Worm (Caenorhabditis elegans) whole organism, young adult: Measurements from ENCODE around the gene abch-1.
A peak's percentile ranks its signal among the peaks of the same experiment; 100 is the strongest.

ENCODE experiments used
- B0035.1 ChIP-seq: sonication (generic microtip); optimal IDR thresholded peaks from 2 replicates; lab custom pipeline; 2016; ENCODE audit warnings: missing genetic modification characterization, mild to moderate bottlenecking, missing compliant biosample characterization, missing genotype, missing genetic modification reagents
- D2030.7 ChIP-seq: fragments of 200-800 bp; sonication (Bioruptor generic); IDR thresholded peaks from 2 replicates; pipeline ENCODE4 v1.3.6; 2022; ENCODE audit warnings: missing genetic modification reagents, missing genetic modification characterization, missing compliant biosample characterization
- F23B12.7 ChIP-seq: sonication (generic microtip); optimal IDR thresholded peaks from 2 replicates; lab custom pipeline; 2017; ENCODE audit warnings: missing genetic modification characterization, mild to moderate bottlenecking, missing compliant biosample characterization, antibody characterized with exemption, moderate library complexity; ENCODE audit not compliant: insufficient read depth
- F49E8.2 ChIP-seq: sonication (generic microtip); optimal IDR thresholded peaks from 3 replicates; lab custom pipeline; 2017; ENCODE audit warnings: missing genetic modification characterization, mild to moderate bottlenecking, missing compliant biosample characterization, antibody characterized with exemption, moderate library complexity; ENCODE audit not compliant: insufficient read depth
- T07F8.4 ChIP-seq: sonication (generic microtip); optimal IDR thresholded peaks from 2 replicates; lab custom pipeline; 2016; ENCODE audit warnings: mild to moderate bottlenecking, missing genetic modification characterization, moderate library complexity, missing compliant biosample characterization
- Y53G8AR.9 ChIP-seq: fragments of 200-800 bp; sonication (Bioruptor generic); conservative IDR thresholded peaks from 2 replicates; pipeline ENCODE4 v1.3.6; 2022; ENCODE audit warnings: missing genetic modification reagents, missing genetic modification characterization, missing compliant biosample characterization
- Y79H2A.3 ChIP-seq: fragments of 200-800 bp; sonication (Bioruptor generic); conservative IDR thresholded peaks from 2 replicates; pipeline ENCODE4 v1.3.6; 2022; ENCODE audit warnings: missing genetic modification reagents, missing genetic modification characterization, missing compliant biosample characterization
- ZK185.1 ChIP-seq: sonication (generic microtip); optimal IDR thresholded peaks from 2 replicates; lab custom pipeline; 2016; ENCODE audit warnings: mild to moderate bottlenecking, missing genetic modification characterization, missing compliant biosample characterization; ENCODE audit not compliant: poor library complexity, severe bottlenecking
- ama-1 ChIP-seq, 3 experiments: fragments of 150-350 bp in 1 of 3; sonication (generic microtip) in 2 of 3; optimal IDR thresholded peaks; 2 replicates each; lab custom pipeline; 2014 to 2018; ENCODE audit warnings: missing biosample characterization in 2 of 3, missing genetic modification characterization in 2 of 3, missing genetic modification reagents in 2 of 3
- aptf-2 ChIP-seq: fragments of 200-800 bp; sonication (Bioruptor generic); conservative IDR thresholded peaks from 2 replicates; pipeline ENCODE4 v1.3.6; 2022; ENCODE audit warnings: missing genetic modification reagents, missing genetic modification characterization, missing compliant biosample characterization
- bed-2 ChIP-seq: fragments of 200-800 bp; sonication (Bioruptor generic); IDR thresholded peaks from 2 replicates; pipeline ENCODE4 v1.3.6; 2022; ENCODE audit warnings: missing genetic modification reagents, missing genetic modification characterization, missing compliant biosample characterization
- cebp-2 ChIP-seq: fragments of 200-800 bp; sonication (Bioruptor generic); IDR thresholded peaks from 2 replicates; pipeline ENCODE4 v1.3.6; 2022; ENCODE audit warnings: missing genetic modification characterization, missing compliant biosample characterization
- ceh-58 ChIP-seq: fragments of 200-800 bp; sonication (Bioruptor generic); IDR thresholded peaks from 2 replicates; pipeline ENCODE4 v1.3.6; 2022; ENCODE audit warnings: missing genetic modification characterization, missing compliant biosample characterization
- ceh-79 ChIP-seq: sonication (generic microtip); optimal IDR thresholded peaks from 2 replicates; lab custom pipeline; 2017; ENCODE audit warnings: mild to moderate bottlenecking, missing genetic modification characterization, missing compliant biosample characterization
- ceh-91 ChIP-seq: fragments of 200-800 bp; sonication (Bioruptor generic); IDR thresholded peaks from 2 replicates; pipeline ENCODE4 v1.3.6; 2022; ENCODE audit warnings: missing genetic modification reagents, missing genetic modification characterization, missing compliant biosample characterization
- dox-1 ChIP-seq: fragments of 200-800 bp; sonication (Bioruptor generic); IDR thresholded peaks from 2 replicates; pipeline ENCODE4 v1.3.6; 2022; ENCODE audit warnings: missing genetic modification reagents, missing genetic modification characterization, missing compliant biosample characterization
- egl-18 ChIP-seq: fragments of 200-800 bp; sonication (Bioruptor generic); IDR thresholded peaks from 2 replicates; pipeline ENCODE4 v1.3.6; 2022; ENCODE audit warnings: missing genetic modification reagents, missing genetic modification characterization, missing compliant biosample characterization
- egl-44 ChIP-seq: fragments of 200-800 bp; sonication (Bioruptor generic); IDR thresholded peaks from 2 replicates; pipeline ENCODE4 v1.3.6; 2022; ENCODE audit warnings: missing genetic modification reagents, missing genetic modification characterization, missing compliant biosample characterization
- ekl-4 ChIP-seq: fragments of 200-800 bp; sonication (Bioruptor generic); IDR thresholded peaks from 2 replicates; pipeline ENCODE4 v1.3.6; 2022; ENCODE audit warnings: missing genetic modification reagents, missing genetic modification characterization, missing compliant biosample characterization
- fkh-3 ChIP-seq: sonication (generic microtip); optimal IDR thresholded peaks from 2 replicates; lab custom pipeline; 2016; ENCODE audit warnings: mild to moderate bottlenecking, missing genetic modification characterization, missing compliant biosample characterization
- hmg-1.2 ChIP-seq: fragments of 200-800 bp; sonication (Bioruptor generic); IDR thresholded peaks from 2 replicates; pipeline ENCODE4 v1.3.6; 2022; ENCODE audit warnings: missing genetic modification reagents, missing genetic modification characterization, missing compliant biosample characterization
- hrde-1 ChIP-seq: sonication (generic microtip); optimal IDR thresholded peaks from 2 replicates; lab custom pipeline; 2016; ENCODE audit warnings: missing genetic modification characterization, mild to moderate bottlenecking, missing compliant biosample characterization, moderate library complexity, missing genotype, missing genetic modification reagents, borderline replicate concordance
- let-526 ChIP-seq: fragments of 200-800 bp; sonication (Bioruptor generic); IDR thresholded peaks from 2 replicates; pipeline ENCODE4 v1.3.6; 2022; ENCODE audit warnings: missing genetic modification reagents, missing genetic modification characterization, missing compliant biosample characterization
- let-607 ChIP-seq, 2 experiments: fragments of 200-800 bp in 1 of 2; sonication (Bioruptor generic) in 1 of 2; sonication (generic microtip) in 1 of 2; optimal IDR thresholded peaks; 2 replicates each; lab custom pipeline; 2016 to 2018; ENCODE audit warnings: mild to moderate bottlenecking in 2 of 2, missing compliant biosample characterization in 2 of 2, missing genetic modification characterization in 2 of 2, moderate library complexity in 2 of 2, missing genotype in 1 of 2
- lin-35 ChIP-seq, 3 experiments: fragments of 150-350 bp in 2 of 3; sonication (generic microtip) in 1 of 3; optimal IDR thresholded peaks; 2 replicates each; lab custom pipeline; 2014 to 2018; ENCODE audit warnings: missing biosample characterization in 3 of 3, missing genetic modification characterization in 3 of 3, missing genetic modification reagents in 3 of 3
- lin-40 ChIP-seq: sonication (generic microtip); optimal IDR thresholded peaks from 2 replicates; lab custom pipeline; 2016; ENCODE audit warnings: missing genetic modification characterization, mild to moderate bottlenecking, missing compliant biosample characterization, missing genotype, missing genetic modification reagents
- lin-54 ChIP-seq: fragments of 200-800 bp; sonication (Bioruptor generic); optimal IDR thresholded peaks from 2 replicates; lab custom pipeline; 2018; ENCODE audit warnings: mild to moderate bottlenecking, missing genetic modification characterization, missing compliant biosample characterization
- lir-1 ChIP-seq: fragments of 200-800 bp; sonication (Bioruptor generic); conservative IDR thresholded peaks from 2 replicates; pipeline ENCODE4 v1.3.6; 2022; ENCODE audit warnings: missing genetic modification reagents, missing genetic modification characterization, missing compliant biosample characterization
- madf-10 ChIP-seq: sonication (generic microtip); optimal IDR thresholded peaks from 2 replicates; lab custom pipeline; 2016; ENCODE audit warnings: mild to moderate bottlenecking, missing genetic modification characterization, missing compliant biosample characterization
- madf-3 ChIP-seq: fragments of 200-800 bp; sonication (Bioruptor generic); IDR thresholded peaks from 2 replicates; pipeline ENCODE4 v1.3.6; 2022; ENCODE audit warnings: missing genetic modification reagents, missing genetic modification characterization, missing compliant biosample characterization
- mes-4 ChIP-seq: sonication (generic microtip); optimal IDR thresholded peaks from 2 replicates; lab custom pipeline; 2016; ENCODE audit warnings: missing genotype, missing genetic modification characterization, missing compliant biosample characterization
- mxl-1 ChIP-seq: sonication (generic microtip); optimal IDR thresholded peaks from 2 replicates; lab custom pipeline; 2016; ENCODE audit warnings: missing genetic modification characterization, missing compliant biosample characterization
- nfyb-1 ChIP-seq: fragments of 200-800 bp; sonication (Bioruptor generic); IDR thresholded peaks from 2 replicates; pipeline ENCODE4 v1.3.6; 2022; ENCODE audit warnings: missing genetic modification reagents, missing genetic modification characterization, missing compliant biosample characterization
- nhr-120 ChIP-seq: fragments of 200-800 bp; sonication (Bioruptor generic); IDR thresholded peaks from 2 replicates; pipeline ENCODE4 v1.3.6; 2022; ENCODE audit warnings: missing genetic modification characterization, missing compliant biosample characterization
- nhr-27 ChIP-seq: fragments of 200-800 bp; sonication (Bioruptor generic); optimal IDR thresholded peaks from 2 replicates; lab custom pipeline; 2018; ENCODE audit warnings: mild to moderate bottlenecking, missing genetic modification characterization, moderate library complexity, missing compliant biosample characterization
- rcor-1 ChIP-seq: fragments of 200-800 bp; sonication (Bioruptor generic); IDR thresholded peaks from 2 replicates; pipeline ENCODE4 v1.3.6; 2022; ENCODE audit warnings: missing genetic modification reagents, missing genetic modification characterization, missing compliant biosample characterization
- snpc-1.1 ChIP-seq: sonication (generic microtip); optimal IDR thresholded peaks from 2 replicates; lab custom pipeline; 2017; ENCODE audit warnings: missing genetic modification characterization, mild to moderate bottlenecking, missing compliant biosample characterization, antibody characterized with exemption, moderate library complexity, missing genotype, missing genetic modification reagents; ENCODE audit not compliant: insufficient read depth
- tbp1 ChIP-seq: fragments of 200-800 bp; sonication (Bioruptor generic); optimal IDR thresholded peaks from 2 replicates; lab custom pipeline; 2018; ENCODE audit warnings: mild to moderate bottlenecking, missing genetic modification characterization, missing compliant biosample characterization
- tbx-9 ChIP-seq: sonication (generic microtip); optimal IDR thresholded peaks from 2 replicates; lab custom pipeline; 2016; ENCODE audit warnings: borderline replicate concordance, missing genetic modification characterization, inconsistent platforms, missing compliant biosample characterization
- tlf-1 ChIP-seq: fragments of 200-800 bp; sonication (Bioruptor generic); optimal IDR thresholded peaks from 2 replicates; lab custom pipeline; 2018; ENCODE audit warnings: mild to moderate bottlenecking, missing genetic modification characterization, missing compliant biosample characterization
- unc-130 ChIP-seq: sonication (generic microtip); optimal IDR thresholded peaks from 2 replicates; lab custom pipeline; 2016; ENCODE audit warnings: missing genetic modification reagents, missing genetic modification characterization, missing compliant biosample characterization
- xnd-1 ChIP-seq: sonication (generic microtip); optimal IDR thresholded peaks from 2 replicates; lab custom pipeline; 2016; ENCODE audit warnings: missing genotype, missing genetic modification reagents, missing genetic modification characterization, missing compliant biosample characterization
- zim-3 ChIP-seq: sonication (generic microtip); optimal IDR thresholded peaks from 2 replicates; lab custom pipeline; 2017; ENCODE audit warnings: mild to moderate bottlenecking, missing genetic modification characterization, moderate library complexity, missing compliant biosample characterization
- ztf-22 ChIP-seq: fragments of 200-800 bp; sonication (Bioruptor generic); optimal IDR thresholded peaks from 2 replicates; lab custom pipeline; 2018; ENCODE audit warnings: mild to moderate bottlenecking, missing genetic modification characterization, moderate library complexity, missing compliant biosample characterization
- ztf-25 ChIP-seq: fragments of 200-800 bp; sonication (Bioruptor generic); IDR thresholded peaks from 2 replicates; pipeline ENCODE4 v1.3.6; 2022; ENCODE audit warnings: missing genetic modification reagents, missing genetic modification characterization, missing compliant biosample characterization

abch-1 gene

DNA sequence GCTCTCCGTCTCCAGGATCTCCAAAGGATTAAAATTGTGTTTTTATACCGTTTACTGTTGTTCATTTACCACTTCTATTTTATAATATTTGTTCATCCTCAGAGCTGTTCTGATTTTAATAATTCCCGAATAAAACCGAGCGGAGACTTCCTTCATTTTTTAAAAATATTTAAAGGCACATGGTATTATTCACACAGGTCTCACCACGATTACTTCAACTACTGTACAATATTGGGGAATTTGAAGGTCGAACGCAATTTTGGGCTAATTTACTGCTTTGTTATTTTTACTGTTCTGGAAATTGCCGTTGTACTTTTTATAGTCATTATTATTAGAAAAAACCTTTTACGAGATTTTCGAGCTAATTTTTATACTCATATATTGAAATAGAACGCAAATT lies 40.2 kb downstream of the abch-1 start (continued):
- peak; percentile 75 for TF ChIP-seq Y53G8AR.9 (GFP tag; lab: Robert Waterston, UW)
- no peak for TF ChIP-seq lir-1 (GFP tag; lab: Robert Waterston, UW)
- peak; percentile 24 for TF ChIP-seq tlf-1 (GFP tag; lab: Kevin White, UChicago)
- TF ChIP-seq lin-54 (GFP tag; lab: Kevin White, UChicago) = peak; percentile 69
- TF ChIP-seq D2030.7 = peak; percentile 73
- TF ChIP-seq zim-3 (tag; lab: Kevin White, UChicago) = no peak
- 0 out of 2 replicates have a peak, but pooled peaks have one; percentile 59 for TF ChIP-seq cebp-2 (GFP tag; lab: Robert Waterston, UW)
- TF ChIP-seq nfyb-1 (GFP tag; lab: Robert Waterston, UW) = peak; percentile 71
- TF ChIP-seq dox-1 (GFP tag; lab: Robert Waterston, UW) = no peak
- TF ChIP-seq Y79H2A.3 (GFP tag; lab: Robert Waterston, UW) = peak; percentile 89
- TF ChIP-seq tbp1 (GFP tag; lab: Kevin White, UChicago) = peak; percentile 58
- TF ChIP-seq nhr-120 = no peak
- TF ChIP-seq egl-44 (GFP tag; lab: Robert Waterston, UW) = 0 out of 2 replicates have a peak, but pooled peaks have one; percentile 48
- peak; percentile 56 for TF ChIP-seq ceh-91 (GFP tag; lab: Robert Waterston, UW)
- TF ChIP-seq F23B12.7 (tag; lab: Kevin White, UChicago) = peak; percentile 82
- TF ChIP-seq T07F8.4 (tag; lab: Kevin White, UChicago) = peak; percentile 6
- no peak for TF ChIP-seq ama-1 (optimal IDR thresholded peaks at IDR 0.05; lab: Kevin White, UChicago)
- peak in 1 of 2 experiments; percentile 69 for TF ChIP-seq ama-1 (GFP tag; optimal IDR thresholded peaks at IDR 0.05; lab: Kevin White, UChicago)
- peak; percentile 25; the same call in 1 of the 2 replicates for TF ChIP-seq rcor-1
- no peak for TF ChIP-seq madf-10
- 0 out of 2 replicates have a peak, but pooled peaks have one; percentile 37 for TF ChIP-seq ztf-25 (GFP tag; lab: Robert Waterston, UW)
- peak; percentile 59 for TF ChIP-seq unc-130 (GFP tag; lab: Kevin White, UChicago)
- no peak for TF ChIP-seq nhr-27 (tag; lab: Kevin White, UChicago)
- TF ChIP-seq ZK185.1 = no peak
- TF ChIP-seq bed-2 (GFP tag; lab: Robert Waterston, UW) = no peak
- peak; percentile 51 for TF ChIP-seq hmg-1.2 (GFP tag; lab: Robert Waterston, UW)
- no peak for TF ChIP-seq tbx-9 (tag; lab: Kevin White, UChicago)
- no peak for TF ChIP-seq lin-40 (tag; lab: Kevin White, UChicago)
- peak; percentile 93 for TF ChIP-seq F49E8.2 (tag; lab: Kevin White, UChicago)
- TF ChIP-seq snpc-1.1 (tag; lab: Kevin White, UChicago) = peak; percentile 21

DNA sequence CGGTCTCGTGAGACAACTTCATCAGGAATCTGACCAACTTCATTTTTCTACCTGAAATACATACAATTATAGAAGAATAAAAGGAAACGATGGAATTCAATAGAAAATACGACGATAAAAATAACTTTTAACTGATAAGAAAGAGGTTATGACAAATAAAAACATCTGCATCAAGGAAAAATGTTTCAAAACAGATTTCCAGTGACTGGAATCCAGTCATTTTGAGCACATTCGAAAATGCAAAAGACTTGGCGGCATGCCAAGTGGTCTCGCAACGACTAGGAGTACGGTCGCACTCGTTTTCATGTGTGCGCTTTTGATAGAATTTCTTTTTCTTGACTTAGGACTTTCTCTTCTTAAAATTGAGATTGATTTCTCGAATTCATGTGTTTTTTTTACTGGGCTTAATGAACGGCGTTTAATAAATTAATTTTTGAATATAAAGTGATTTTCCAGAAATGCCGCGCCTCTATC lies 41.7 kb downstream of the abch-1 start, which contains the start of the genes snr-3 and rsp-5:
Gene snr-3, minus strand, starts transcription at position 51 of the 474 bp plus-strand sequence.
Gene rsp-5, plus strand, starts transcription at position 455 of the 474 bp plus-strand sequence.
- TF ChIP-seq B0035.1 (no peak), ekl-4 (GFP tag; lab: Robert Waterston, UW) (peak; percentile 72; the same call in 1 of the 2 replicates), rcor-1 (peak; percentile 54; the same call in 1 of the 2 replicates), lin-54 (GFP tag; lab: Kevin White, UChicago) (peak; percentile 70), let-526 (GFP tag; lab: Robert Waterston, UW) (no peak), mes-4 (tag; lab: Kevin White, UChicago) (no peak), fkh-3 (no peak), madf-10 (no peak), nfyb-1 (GFP tag; lab: Robert Waterston, UW) (peak; percentile 71), lin-35 (GFP tag; optimal IDR thresholded peaks at IDR 0.05; lab: Kevin White, UChicago) (peak in 2 of 3 experiments; percentile 23 to 77), xnd-1 (tag; lab: Kevin White, UChicago) (peak; percentile 56), mxl-1 (tag; lab: Kevin White, UChicago) (no peak), nhr-27 (tag; lab: Kevin White, UChicago) (no peak), ztf-22 (GFP tag; lab: Kevin White, UChicago) (no peak), ceh-79 (tag; lab: Kevin White, UChicago) (no peak), hmg-1.2 (GFP tag; lab: Robert Waterston, UW) (peak; percentile 45; the same call in 1 of the 2 replicates), ceh-58 (GFP tag; lab: Robert Waterston, UW) (no peak), let-607 (tag; optimal IDR thresholded peaks at IDR 0.05; lab: Kevin White, UChicago) (no peak), madf-3 (GFP tag; lab: Robert Waterston, UW) (0 out of 2 replicates have a peak, but pooled peaks have one; percentile 51), hrde-1 (no peak), aptf-2 (GFP tag; lab: Robert Waterston, UW) (no peak), egl-18 (GFP tag; lab: Robert Waterston, UW) (no peak), dox-1 (GFP tag; lab: Robert Waterston, UW) (peak; percentile 81)
